Worm (Caenorhabditis elegans) whole organism, midembryonic: ENCODE results near the gene abf-4.

Experiments used
- T22C8.4 ChIP-seq: fragments of 200-800 bp; sonication (Bioruptor generic); IDR thresholded peaks from 2 replicates; pipeline ENCODE4 v1.3.6; 2022; ENCODE audit warnings: missing genetic modification characterization, missing compliant biosample characterization
- cog-1 ChIP-seq: sonication (generic microtip); optimal IDR thresholded peaks from 2 replicates; lab custom pipeline; 2016; ENCODE audit warnings: missing genetic modification characterization, missing compliant biosample characterization
- flt-1 ChIP-seq: fragments of 200-800 bp; sonication (Bioruptor generic); IDR thresholded peaks from 2 replicates; pipeline ENCODE4 v1.3.6; 2022; ENCODE audit warnings: missing genetic modification characterization, missing compliant biosample characterization
- klf-2 ChIP-seq: fragments of 200-800 bp; sonication (Bioruptor generic); conservative IDR thresholded peaks from 2 replicates; pipeline ENCODE4 v1.3.6; 2022; ENCODE audit warnings: missing genetic modification reagents, missing genetic modification characterization, missing compliant biosample characterization
- med-1 ChIP-seq: sonication (generic microtip); optimal IDR thresholded peaks from 2 replicates; lab custom pipeline; 2017; ENCODE audit warnings: missing genetic modification characterization, mild to moderate bottlenecking, missing compliant biosample characterization, antibody characterized with exemption, missing genetic modification reagents; ENCODE audit not compliant: insufficient read depth
- ref-1 ChIP-seq: fragments of 200-800 bp; sonication (Bioruptor generic); conservative IDR thresholded peaks from 2 replicates; pipeline ENCODE4 v1.3.6; 2022; ENCODE audit warnings: missing genetic modification reagents, missing genetic modification characterization, missing compliant biosample characterization
- tab-1 ChIP-seq: fragments of 200-800 bp; sonication (Bioruptor generic); IDR thresholded peaks from 2 replicates; pipeline ENCODE4 v1.3.6; 2022; ENCODE audit warnings: missing genetic modification characterization, missing compliant biosample characterization
- ztf-23 ChIP-seq: fragments of 200-800 bp; sonication (Bioruptor generic); IDR thresholded peaks from 2 replicates; pipeline ENCODE4 v1.3.6; 2022; ENCODE audit warnings: missing genetic modification reagents, missing genetic modification characterization, missing compliant biosample characterization
- ztf-29 ChIP-seq: fragments of 200-800 bp; sonication (Bioruptor generic); IDR thresholded peaks from 2 replicates; pipeline ENCODE4 v1.3.6; 2022; ENCODE audit warnings: missing genetic modification reagents, missing genetic modification characterization, missing compliant biosample characterization

The abf-4 gene

DNA sequence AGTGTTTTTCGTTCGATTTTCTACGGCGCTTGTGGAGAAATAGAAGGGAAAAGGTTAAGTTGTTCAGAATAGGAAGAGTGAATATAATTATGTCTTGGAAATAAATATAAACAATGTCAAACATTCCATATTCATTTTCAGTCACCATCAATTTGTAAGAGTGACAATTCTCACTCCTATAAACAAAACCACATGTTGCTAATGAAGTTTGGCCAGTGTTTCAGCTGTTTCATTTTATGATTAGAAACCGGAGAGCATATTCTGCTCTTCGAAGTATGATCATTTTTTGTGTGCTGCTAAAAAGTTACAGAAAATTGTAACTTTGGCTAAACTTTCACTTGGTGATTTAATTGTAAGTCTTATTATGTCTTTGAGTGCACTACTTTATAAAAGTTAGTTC lies 3.0 kb downstream of the abf-4 start, which contains the start of gene Y38H6C.21:
TSS of gene Y38H6C.21 (minus strand) at position 148 of the 400 bp plus-strand sequence.
- TF ChIP-seq cog-1 (tag; lab: Kevin White, UChicago) (no peak), klf-2 (GFP tag; lab: Robert Waterston, UW) (no peak), flt-1 (no peak), tab-1 (GFP tag; lab: Robert Waterston, UW) (no peak), T22C8.4 (GFP tag; lab: Robert Waterston, UW) (no peak), ztf-29 (GFP tag; lab: Robert Waterston, UW) (no peak), ztf-23 (GFP tag; lab: Robert Waterston, UW) (no peak), med-1 (GFP tag; lab: Kevin White, UChicago) (no peak), ref-1 (GFP tag; lab: Robert Waterston, UW) (no peak)

DNA sequence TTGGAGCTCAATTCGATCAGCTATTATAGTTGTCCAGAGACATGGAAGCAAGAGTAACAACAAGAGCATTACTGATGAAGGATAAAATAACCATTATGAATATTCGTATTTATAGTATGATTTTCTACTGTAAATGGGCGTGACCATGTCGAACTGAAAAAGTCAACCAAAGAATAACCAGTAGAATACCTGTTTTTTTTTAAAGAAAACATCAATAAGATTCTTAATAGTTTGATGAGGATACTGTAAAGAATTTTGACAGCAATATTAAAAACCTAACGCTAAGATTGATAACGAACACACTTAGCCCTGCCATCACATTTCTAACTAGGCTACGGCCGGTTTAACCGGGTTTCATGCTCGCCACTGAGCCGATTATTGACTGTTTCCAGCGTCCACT lies 5.2 kb downstream of the abf-4 start, which contains the start of gene vmo-1:
TSS of gene vmo-1 (minus strand) at position 101 of the 400 bp plus-strand sequence.
- TF ChIP-seq med-1 (GFP tag; lab: Kevin White, UChicago), result no peak
- TF ChIP-seq T22C8.4 (GFP tag; lab: Robert Waterston, UW), result no peak

DNA sequence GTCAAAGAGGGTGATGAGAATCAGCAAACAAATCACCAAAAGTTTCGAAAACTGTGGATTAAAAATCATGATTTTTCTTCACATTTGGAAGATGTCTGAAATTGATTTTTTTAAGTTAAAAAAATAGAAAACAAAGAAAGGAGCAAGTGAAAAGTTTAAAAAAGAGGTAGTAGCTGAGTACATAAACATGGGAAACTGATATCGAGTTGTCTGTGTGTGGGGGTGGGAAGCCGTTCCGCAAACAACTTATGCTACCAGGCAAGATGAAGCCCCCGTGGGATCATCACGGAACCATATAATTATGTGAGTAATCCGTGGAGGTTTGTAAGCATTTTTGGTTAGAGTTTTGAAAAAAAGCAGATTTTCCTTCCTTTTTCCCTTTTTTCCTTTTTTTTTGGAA lies 7.1 kb downstream of the abf-4 start, which contains the start of gene Y38H6C.20:
TSS of gene Y38H6C.20 (minus strand) at position 101 of the 400 bp plus-strand sequence.
- no peak for TF ChIP-seq T22C8.4 (GFP tag; lab: Robert Waterston, UW)
- TF ChIP-seq ztf-29 (GFP tag; lab: Robert Waterston, UW), result no peak
- TF ChIP-seq ref-1 (GFP tag; lab: Robert Waterston, UW), result no peak
- TF ChIP-seq flt-1, result no peak
- no peak for TF ChIP-seq cog-1 (tag; lab: Kevin White, UChicago)
- no peak for TF ChIP-seq klf-2 (GFP tag; lab: Robert Waterston, UW)
- no peak for TF ChIP-seq med-1 (GFP tag; lab: Kevin White, UChicago)
- TF ChIP-seq tab-1 (GFP tag; lab: Robert Waterston, UW), result no peak
- TF ChIP-seq ztf-23 (GFP tag; lab: Robert Waterston, UW), result no peak

DNA sequence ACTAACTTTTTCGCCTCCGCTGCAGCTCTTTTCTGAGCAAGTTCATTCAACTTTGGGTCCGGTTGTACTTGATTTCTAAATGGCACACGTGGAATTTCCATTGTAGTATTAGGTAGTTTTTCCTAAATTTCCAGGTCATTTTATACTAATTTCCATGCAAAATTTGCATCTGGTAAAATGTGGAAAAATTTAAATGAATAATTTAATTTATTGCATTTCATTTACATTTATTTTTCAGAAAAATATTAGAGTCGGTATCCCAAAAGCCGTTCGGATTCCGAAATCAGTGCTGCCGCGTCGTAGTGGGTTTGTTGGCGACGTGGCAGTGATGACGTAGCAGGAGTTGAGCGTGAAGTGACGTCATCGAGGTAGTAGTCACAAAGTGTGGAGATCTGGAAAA lies 11.1 kb downstream of the abf-4 start, which contains the start of gene Y38H6C.18:
TSS of gene Y38H6C.18 (minus strand) at position 101 of the 400 bp plus-strand sequence.
- no peak for TF ChIP-seq ztf-23 (GFP tag; lab: Robert Waterston, UW)
- no peak for TF ChIP-seq cog-1 (tag; lab: Kevin White, UChicago)
- TF ChIP-seq ztf-29 (GFP tag; lab: Robert Waterston, UW), result no peak
- no peak for TF ChIP-seq T22C8.4 (GFP tag; lab: Robert Waterston, UW)
- TF ChIP-seq med-1 (GFP tag; lab: Kevin White, UChicago), result no peak

DNA sequence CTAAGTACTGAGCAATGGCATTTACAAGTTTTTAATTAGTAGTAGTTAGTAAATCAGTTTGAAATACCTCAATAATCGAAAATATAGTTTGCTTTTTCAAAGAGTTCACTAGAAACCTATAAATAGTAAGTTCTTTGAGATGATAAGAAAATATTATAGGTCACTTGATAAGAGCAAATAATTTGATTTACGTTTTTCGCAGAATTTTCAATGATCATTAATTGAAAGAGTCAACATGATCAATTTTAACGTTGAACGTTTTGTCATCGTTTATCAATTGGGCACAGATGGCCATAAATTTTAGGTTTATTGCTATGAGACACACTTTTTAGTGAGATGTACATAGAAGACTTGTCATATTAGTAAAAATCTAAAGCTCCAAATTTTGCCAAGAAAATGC lies 12.4 kb downstream of the abf-4 start:
- no peak for TF ChIP-seq T22C8.4 (GFP tag; lab: Robert Waterston, UW)
- TF ChIP-seq klf-2 (GFP tag; lab: Robert Waterston, UW), result no peak

DNA sequence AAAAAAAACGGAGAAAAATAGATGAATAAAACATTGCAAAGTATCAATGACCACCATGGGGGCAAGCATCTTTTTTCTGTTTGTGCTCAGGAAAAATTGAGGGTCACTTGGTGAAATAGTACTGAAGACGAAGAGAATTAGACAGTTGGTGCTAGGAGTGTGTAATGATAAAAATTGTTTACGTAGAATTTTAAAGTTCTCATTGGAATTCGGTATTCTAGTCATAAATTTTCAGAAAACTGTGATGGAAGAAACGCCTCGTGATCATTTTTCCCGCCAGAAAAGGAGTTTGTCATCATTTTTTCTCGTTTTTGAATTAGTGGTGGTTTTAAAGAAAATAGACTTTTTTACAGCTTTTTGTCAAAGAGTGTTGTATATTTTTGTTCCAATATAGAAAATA lies 13.6 kb downstream of the abf-4 start:
- TF ChIP-seq ztf-29 (GFP tag; lab: Robert Waterston, UW), result no peak
- TF ChIP-seq flt-1, result no peak
- TF ChIP-seq cog-1 (tag; lab: Kevin White, UChicago), result no peak
- TF ChIP-seq ztf-23 (GFP tag; lab: Robert Waterston, UW), result no peak
- TF ChIP-seq ref-1 (GFP tag; lab: Robert Waterston, UW), result no peak
- TF ChIP-seq T22C8.4 (GFP tag; lab: Robert Waterston, UW), result no peak
- no peak for TF ChIP-seq klf-2 (GFP tag; lab: Robert Waterston, UW)
- no peak for TF ChIP-seq med-1 (GFP tag; lab: Kevin White, UChicago)
- TF ChIP-seq tab-1 (GFP tag; lab: Robert Waterston, UW), result no peak

DNA sequence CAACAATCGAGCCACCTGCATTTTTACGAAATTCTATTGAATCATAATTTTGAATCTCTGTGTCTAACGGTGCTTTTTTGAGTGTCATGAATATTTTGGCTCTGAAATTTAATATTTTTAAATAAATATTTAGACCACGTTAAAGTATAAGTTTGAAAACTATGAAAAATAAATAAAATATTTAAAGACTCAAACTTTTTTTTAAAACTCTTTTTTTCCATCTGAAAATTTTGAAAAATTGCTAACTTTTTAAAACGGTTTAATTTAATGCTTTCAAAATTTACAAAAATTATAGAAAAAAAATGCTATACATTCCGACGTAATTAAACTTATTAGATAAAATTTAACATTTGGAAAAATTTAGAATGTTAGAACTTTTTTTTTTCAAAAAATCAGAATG lies 14.1 kb downstream of the abf-4 start, which contains the start of gene slc-36.3:
TSS of gene slc-36.3 (minus strand) at position 101 of the 400 bp plus-strand sequence.
- TF ChIP-seq ztf-23 (GFP tag; lab: Robert Waterston, UW) (no peak), klf-2 (GFP tag; lab: Robert Waterston, UW) (no peak), ref-1 (GFP tag; lab: Robert Waterston, UW) (no peak), tab-1 (GFP tag; lab: Robert Waterston, UW) (no peak), T22C8.4 (GFP tag; lab: Robert Waterston, UW) (no peak), ztf-29 (GFP tag; lab: Robert Waterston, UW) (no peak), cog-1 (tag; lab: Kevin White, UChicago) (no peak)

DNA sequence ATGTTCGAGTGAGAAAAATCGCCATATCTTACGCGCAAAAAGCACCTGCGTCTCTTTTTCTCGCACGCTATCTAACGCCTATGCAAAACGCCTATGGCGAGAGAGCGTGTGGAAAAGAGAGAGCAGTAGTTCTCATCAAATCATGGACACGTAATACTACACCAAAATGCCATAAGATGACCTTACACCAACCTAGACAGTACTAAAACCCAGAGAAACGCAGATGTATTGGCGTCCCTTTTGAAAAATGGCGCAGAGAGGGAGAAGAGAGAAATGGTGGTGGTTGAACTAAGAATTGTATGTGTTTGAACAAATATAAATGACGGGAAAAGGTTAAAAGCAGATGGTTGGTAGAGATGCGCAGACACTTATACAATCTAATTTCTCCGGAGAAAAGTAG lies 19.1 kb downstream of the abf-4 start, which contains the start of gene Y38H6C.16:
TSS of gene Y38H6C.16 (minus strand) at position 293 of the 400 bp plus-strand sequence.
- TF ChIP-seq T22C8.4 (GFP tag; lab: Robert Waterston, UW) (no peak), flt-1 (no peak), ztf-23 (GFP tag; lab: Robert Waterston, UW) (no peak), klf-2 (GFP tag; lab: Robert Waterston, UW) (no peak), cog-1 (tag; lab: Kevin White, UChicago) (no peak), tab-1 (GFP tag; lab: Robert Waterston, UW) (no peak)

DNA sequence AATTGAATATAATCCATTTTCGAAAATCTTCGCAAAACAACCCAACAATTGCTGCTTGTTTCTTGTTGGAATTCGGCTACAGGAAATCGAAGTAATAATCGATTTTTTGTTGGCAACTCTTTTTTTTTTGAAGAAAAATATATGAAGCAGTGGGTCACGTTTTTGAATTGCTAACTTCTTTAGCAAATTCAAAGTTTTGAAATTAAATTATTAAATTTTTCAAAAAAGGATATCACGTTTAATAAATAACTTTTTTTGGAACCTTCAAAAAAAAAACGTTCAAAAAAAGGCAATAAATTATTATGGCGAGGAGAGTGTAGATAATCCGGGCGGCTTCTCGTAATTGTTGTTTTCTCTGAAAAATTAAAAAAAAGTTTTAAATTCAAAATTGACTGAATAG lies 22.0 kb downstream of the abf-4 start, which contains the start of gene Y38H6C.15:
TSS of gene Y38H6C.15 (minus strand) at position 101 of the 400 bp plus-strand sequence.
- TF ChIP-seq ztf-29 (GFP tag; lab: Robert Waterston, UW), result no peak
- TF ChIP-seq cog-1 (tag; lab: Kevin White, UChicago), result no peak
- no peak for TF ChIP-seq med-1 (GFP tag; lab: Kevin White, UChicago)
- TF ChIP-seq flt-1, result no peak
- no peak for TF ChIP-seq klf-2 (GFP tag; lab: Robert Waterston, UW)
- no peak for TF ChIP-seq ztf-23 (GFP tag; lab: Robert Waterston, UW)
- TF ChIP-seq tab-1 (GFP tag; lab: Robert Waterston, UW), result no peak
- no peak for TF ChIP-seq T22C8.4 (GFP tag; lab: Robert Waterston, UW)
- no peak for TF ChIP-seq ref-1 (GFP tag; lab: Robert Waterston, UW)

DNA sequence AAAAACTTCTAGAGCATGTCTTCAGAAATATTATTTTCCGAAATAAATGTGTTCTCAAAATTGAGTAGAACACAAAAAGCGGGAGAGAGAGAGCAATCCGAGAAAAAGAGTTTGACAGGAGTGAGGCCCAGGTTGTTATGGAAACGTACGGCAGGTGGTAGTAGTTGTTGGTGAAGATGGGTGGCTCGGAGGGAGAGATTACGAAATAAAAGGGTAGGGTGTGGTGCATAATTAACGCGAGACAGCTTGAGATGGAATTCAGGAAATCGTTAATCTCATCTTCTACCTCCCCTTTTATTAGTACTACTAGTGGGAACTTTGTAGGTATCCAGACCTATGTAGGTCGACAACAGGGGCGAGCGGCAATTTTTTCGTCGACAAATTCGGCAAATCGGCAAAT lies 24.1 kb downstream of the abf-4 start, which contains the start of gene famh-161:
TSS of gene famh-161 (minus strand) at position 101 of the 400 bp plus-strand sequence.
- TF ChIP-seq flt-1, result no peak
- no peak for TF ChIP-seq ztf-23 (GFP tag; lab: Robert Waterston, UW)
- no peak for TF ChIP-seq ztf-29 (GFP tag; lab: Robert Waterston, UW)
- TF ChIP-seq klf-2 (GFP tag; lab: Robert Waterston, UW), result no peak
- TF ChIP-seq tab-1 (GFP tag; lab: Robert Waterston, UW), result no peak
- no peak for TF ChIP-seq ref-1 (GFP tag; lab: Robert Waterston, UW)
- no peak for TF ChIP-seq T22C8.4 (GFP tag; lab: Robert Waterston, UW)
- TF ChIP-seq med-1 (GFP tag; lab: Kevin White, UChicago), result no peak
- no peak for TF ChIP-seq cog-1 (tag; lab: Kevin White, UChicago)
